Worm (Caenorhabditis elegans): ENCODE measurements around the gene fbxa-201.

- TF ChIP-seq ceh-82 (tag; optimal IDR thresholded peaks at IDR 0.05) (no peak), pag-3 (tag; optimal IDR thresholded peaks at IDR 0.05; ENCODE audit: borderline replicate concordance, insufficient read depth) (no peak), mep-1 (tag; optimal IDR thresholded peaks at IDR 0.05) (no peak), F16B12.6 (tag; optimal IDR thresholded peaks at IDR 0.05) (no peak), ztf-11 (tag; optimal IDR thresholded peaks at IDR 0.05) (no peak)
Observed at ce11 chrV:1925487-1925886, 49.7 kb upstream of the fbxa-201 start, which contains the start of gene T06A1.1.
